Worm (Caenorhabditis elegans) whole organism, L1 larva: ENCODE data around the gene fozi-1.

ENCODE experiments used
- C04F5.9 ChIP-seq: sonication (generic microtip); optimal IDR thresholded peaks from 2 replicates; lab custom pipeline; 2016; ENCODE audit warnings: missing genetic modification characterization, missing compliant biosample characterization
- C16A3.4 ChIP-seq: fragments of 150-350 bp; optimal IDR thresholded peaks from 2 replicates; lab custom pipeline; 2014; ENCODE audit warnings: missing biosample characterization, missing genetic modification characterization
- C34B4.2 ChIP-seq: sonication (generic microtip); optimal IDR thresholded peaks from 2 replicates; lab custom pipeline; 2017; ENCODE audit warnings: mild to moderate bottlenecking, missing genetic modification characterization, missing compliant biosample characterization
- F16B12.6 ChIP-seq: fragments of 150-350 bp; optimal IDR thresholded peaks from 2 replicates; lab custom pipeline; 2014; ENCODE audit warnings: missing biosample characterization, missing genetic modification characterization
- Y116A8C.19 ChIP-seq: sonication (generic microtip); optimal IDR thresholded peaks from 2 replicates; lab custom pipeline; 2016; ENCODE audit warnings: missing compliant biosample characterization, missing genetic modification characterization, borderline replicate concordance
- alr-1 ChIP-seq: fragments of 200-800 bp; sonication (Bioruptor generic); optimal IDR thresholded peaks from 2 replicates; lab custom pipeline; 2018; ENCODE audit warnings: borderline replicate concordance, mild to moderate bottlenecking, missing genetic modification characterization, missing compliant biosample characterization
- ceh-82 ChIP-seq, 3 experiments: fragments of 150-350 bp in 1 of 3; sonication (generic microtip) in 2 of 3; optimal IDR thresholded peaks; 2 replicates each; lab custom pipeline; 2014 to 2017; ENCODE audit warnings: missing biosample characterization in 3 of 3, missing genetic modification characterization in 3 of 3
- ceh-88 ChIP-seq: fragments of 200-800 bp; sonication (Bioruptor generic); IDR thresholded peaks from 2 replicates; pipeline ENCODE4 v1.3.6; 2022; ENCODE audit warnings: missing genetic modification characterization, missing compliant biosample characterization
- ceh-90 ChIP-seq: sonication (generic microtip); optimal IDR thresholded peaks from 2 replicates; lab custom pipeline; 2016; ENCODE audit warnings: missing genetic modification characterization, missing compliant biosample characterization
- dsc-1 ChIP-seq: sonication (generic microtip); optimal IDR thresholded peaks from 2 replicates; lab custom pipeline; 2016; ENCODE audit warnings: mild to moderate bottlenecking, missing genetic modification characterization, missing compliant biosample characterization
- efl-3 ChIP-seq: fragments of 200-800 bp; sonication (Bioruptor generic); optimal IDR thresholded peaks from 2 replicates; lab custom pipeline; 2018; ENCODE audit warnings: mild to moderate bottlenecking, missing genetic modification characterization, missing compliant biosample characterization
- egl-13 ChIP-seq: sonication (generic microtip); optimal IDR thresholded peaks from 2 replicates; lab custom pipeline; 2016; ENCODE audit warnings: missing genotype, missing genetic modification reagents, missing genetic modification characterization, missing compliant biosample characterization
- egl-27 ChIP-seq, 2 experiments: fragments of 150-350 bp in 1 of 2; sonication (generic microtip); optimal IDR thresholded peaks; 3 replicates each; lab custom pipeline; 2017 to 2018; ENCODE audit warnings: missing biosample characterization in 2 of 2, missing genetic modification characterization in 2 of 2, missing genetic modification reagents in 2 of 2
- elt-2 ChIP-seq: sonication (generic microtip); optimal IDR thresholded peaks from 2 replicates; lab custom pipeline; 2016; ENCODE audit warnings: missing genetic modification characterization, mild to moderate bottlenecking, inconsistent platforms, missing compliant biosample characterization, missing genetic modification reagents
- hlh-4 ChIP-seq: sonication (generic microtip); optimal IDR thresholded peaks from 2 replicates; lab custom pipeline; 2016; ENCODE audit warnings: mild to moderate bottlenecking, missing genetic modification characterization, missing compliant biosample characterization
- hpl-2 ChIP-seq: fragments of 150-350 bp; optimal IDR thresholded peaks from 2 replicates; lab custom pipeline; 2014; ENCODE audit warnings: missing biosample characterization, missing genetic modification reagents, missing genetic modification characterization
- lin-14 ChIP-seq: fragments of 200-800 bp; sonication (Bioruptor generic); optimal IDR thresholded peaks from 2 replicates; lab custom pipeline; 2018; ENCODE audit warnings: mild to moderate bottlenecking, missing genetic modification characterization, moderate library complexity, missing compliant biosample characterization
- lin-35 ChIP-seq, 2 experiments: fragments of 150-350 bp; optimal IDR thresholded peaks; 2 replicates each; lab custom pipeline; 2014; ENCODE audit warnings: missing biosample characterization in 2 of 2, missing genetic modification characterization in 2 of 2, missing genetic modification reagents in 2 of 2
- lin-39 ChIP-seq: fragments of 150-350 bp; optimal IDR thresholded peaks from 2 replicates; lab custom pipeline; 2014; ENCODE audit warnings: missing biosample characterization, missing genetic modification reagents, missing genetic modification characterization
- lir-3 ChIP-seq: sonication (generic microtip); optimal IDR thresholded peaks from 2 replicates; lab custom pipeline; 2016; ENCODE audit warnings: mild to moderate bottlenecking, missing genetic modification characterization, moderate library complexity, missing compliant biosample characterization; ENCODE audit not compliant: poor library complexity
- lsy-2 ChIP-seq, 2 experiments: fragments of 150-350 bp; optimal IDR thresholded peaks; 2 replicates each; lab custom pipeline; 2014; ENCODE audit warnings: missing biosample characterization in 2 of 2, missing genetic modification characterization in 2 of 2
- mdl-1 ChIP-seq, 2 experiments: fragments of 150-350 bp; optimal IDR thresholded peaks; 2 replicates each; lab custom pipeline; 2014 to 2017; ENCODE audit warnings: missing biosample characterization in 2 of 2, missing genetic modification characterization in 2 of 2, inconsistent platforms in 1 of 2
- nhr-19 ChIP-seq: fragments of 200-800 bp; sonication (Bioruptor generic); conservative IDR thresholded peaks from 2 replicates; pipeline ENCODE4 v1.3.6; 2022; ENCODE audit warnings: missing genetic modification characterization, missing compliant biosample characterization
- nhr-20 ChIP-seq: sonication (generic microtip); optimal IDR thresholded peaks from 2 replicates; lab custom pipeline; 2016; ENCODE audit warnings: mild to moderate bottlenecking, missing genetic modification characterization, missing compliant biosample characterization
- nhr-28 ChIP-seq: fragments of 150-350 bp; optimal IDR thresholded peaks from 2 replicates; lab custom pipeline; 2014; ENCODE audit warnings: missing biosample characterization, missing genetic modification characterization
- nhr-84 ChIP-seq: sonication (generic microtip); optimal IDR thresholded peaks from 2 replicates; lab custom pipeline; 2017; ENCODE audit warnings: missing biosample characterization, missing genetic modification characterization
- nhr-85 ChIP-seq: sonication (generic microtip); peaks from one replicate; lab custom pipeline; 2016; ENCODE audit warnings: missing genetic modification characterization, inconsistent platforms, missing compliant biosample characterization
- nhr-90 ChIP-seq: sonication (generic microtip); optimal IDR thresholded peaks from 2 replicates; lab custom pipeline; 2016; ENCODE audit warnings: mild to moderate bottlenecking, missing genetic modification characterization, missing compliant biosample characterization; ENCODE audit not compliant: poor library complexity
- pag-3 ChIP-seq: sonication (generic microtip); optimal IDR thresholded peaks from 2 replicates; lab custom pipeline; 2017; ENCODE audit warnings: missing genetic modification characterization, mild to moderate bottlenecking, missing compliant biosample characterization, antibody characterized with exemption, borderline replicate concordance; ENCODE audit not compliant: insufficient read depth
- pqm-1 ChIP-seq: sonication (generic microtip); optimal IDR thresholded peaks from 3 replicates; lab custom pipeline; 2017; ENCODE audit warnings: missing biosample characterization, missing genetic modification characterization
- skn-1 ChIP-seq: fragments of 150-350 bp; optimal IDR thresholded peaks from 2 replicates; lab custom pipeline; 2014; ENCODE audit warnings: missing biosample characterization, missing genetic modification characterization
- snu-23 ChIP-seq: sonication (generic microtip); optimal IDR thresholded peaks from 2 replicates; lab custom pipeline; 2016; ENCODE audit warnings: missing genetic modification characterization, missing compliant biosample characterization
- tbx-2 ChIP-seq: sonication (generic microtip); optimal IDR thresholded peaks from 2 replicates; lab custom pipeline; 2016; ENCODE audit warnings: missing genetic modification characterization, missing compliant biosample characterization
- unc-130 ChIP-seq: fragments of 150-350 bp; optimal IDR thresholded peaks from 2 replicates; lab custom pipeline; 2017; ENCODE audit warnings: missing biosample characterization, missing genetic modification characterization, inconsistent platforms
- unc-86 ChIP-seq: sonication (generic microtip); optimal IDR thresholded peaks from 2 replicates; lab custom pipeline; 2016; ENCODE audit warnings: missing genetic modification characterization, missing compliant biosample characterization
- vab-15 ChIP-seq: sonication (generic microtip); optimal IDR thresholded peaks from 2 replicates; lab custom pipeline; 2017; ENCODE audit warnings: missing genotype, mild to moderate bottlenecking, missing genetic modification characterization, missing compliant biosample characterization
- zag-1 ChIP-seq: fragments of 150-350 bp; optimal IDR thresholded peaks from 2 replicates; lab custom pipeline; 2014; ENCODE audit warnings: missing biosample characterization, missing genetic modification characterization
- zip-4 ChIP-seq: fragments of 200-800 bp; sonication (Bioruptor generic); optimal IDR thresholded peaks from 2 replicates; lab custom pipeline; 2018; ENCODE audit warnings: mild to moderate bottlenecking, missing genetic modification characterization, moderate library complexity, missing compliant biosample characterization

The fozi-1 gene

ce11 chrIII:9324724-9325123 lies 43.1 kb downstream of the fozi-1 start, which contains the start of gene C40H1.7:
Gene C40H1.7 (plus strand): TSS chrIII:9325024.
- TF ChIP-seq C04F5.9 (tag; lab: Kevin White, UChicago) = no peak
- TF ChIP-seq hlh-4 (tag; lab: Kevin White, UChicago) = no peak
- no peak for TF ChIP-seq tbx-2 (tag; lab: Kevin White, UChicago)
- TF ChIP-seq, all 84 proteins: peak for 0

ce11 chrIII:9326528-9326927 lies 44.9 kb downstream of the fozi-1 start:
- peak; percentile 15 for TF ChIP-seq nhr-20
- TF ChIP-seq mdl-1 (tag; optimal IDR thresholded peaks at IDR 0.05; lab: Kevin White, UChicago) = peak in 1 of 2 experiments; percentile 40
- TF ChIP-seq elt-2 = peak; percentile 96
- no peak for TF ChIP-seq C34B4.2
- TF ChIP-seq lin-35 (GFP tag; optimal IDR thresholded peaks at IDR 0.05; lab: Kevin White, UChicago) = peak in 1 of 2 experiments; percentile 46
- no peak for TF ChIP-seq hlh-4 (tag; lab: Kevin White, UChicago)
- TF ChIP-seq hpl-2 (GFP tag; lab: Kevin White, UChicago) = no peak
- TF ChIP-seq egl-13 (tag; lab: Kevin White, UChicago) = peak; percentile 30
- TF ChIP-seq pqm-1 = peak; percentile 46
- TF ChIP-seq lin-14 (GFP tag; lab: Kevin White, UChicago) = peak; percentile 28
- peak; percentile 37 for TF ChIP-seq nhr-90 (tag; lab: Kevin White, UChicago)
- TF ChIP-seq, all 84 proteins: peak for 8

- TF ChIP-seq ceh-88 (GFP tag; lab: Robert Waterston, UW) (no peak), nhr-28 (no peak), egl-27 (tag; optimal IDR thresholded peaks at IDR 0.05; lab: Kevin White, UChicago) (no peak), ceh-90 (tag; lab: Kevin White, UChicago) (no peak), Y116A8C.19 (no peak), C04F5.9 (tag; lab: Kevin White, UChicago) (no peak), lir-3 (tag; lab: Kevin White, UChicago) (no peak), F16B12.6 (no peak), ceh-82 (tag; optimal IDR thresholded peaks at IDR 0.05; lab: Kevin White, UChicago) (no peak), alr-1 (tag; lab: Kevin White, UChicago) (no peak), nhr-19 (GFP tag; lab: Robert Waterston, UW) (no peak), lsy-2 (tag; optimal IDR thresholded peaks at IDR 0.05; lab: Kevin White, UChicago) (no peak), pag-3 (tag; lab: Kevin White, UChicago) (no peak), elt-2 (no peak), dsc-1 (tag; lab: Kevin White, UChicago) (no peak), nhr-84 (tag; lab: Kevin White, UChicago) (no peak), efl-3 (no peak), C34B4.2 (no peak), nhr-85 (tag; lab: Kevin White, UChicago) (no peak), zag-1 (no peak)
These were observed 46.3 kb downstream of the fozi-1 start for ce11 chrIII:9327910-9328309.

- TF ChIP-seq nhr-85 (tag; lab: Kevin White, UChicago) (peak; percentile 22), skn-1 (tag; lab: Kevin White, UChicago) (no peak), alr-1 (tag; lab: Kevin White, UChicago) (no peak), unc-86 (tag; lab: Kevin White, UChicago) (no peak), lin-14 (GFP tag; lab: Kevin White, UChicago) (peak; percentile 27), nhr-20 (peak; percentile 2), nhr-90 (tag; lab: Kevin White, UChicago) (no peak), nhr-28 (no peak), lin-39 (tag; lab: Kevin White, UChicago) (no peak)
These were observed 47.2 kb downstream of the fozi-1 start for ce11 chrIII:9328732-9329131.

ce11 chrIII:9329266-9329665 lies 47.7 kb downstream of the fozi-1 start, which contains the start of gene C40H1.3:
Gene C40H1.3 (minus strand): TSS chrIII:9329366.
- no peak for TF ChIP-seq zip-4
- TF ChIP-seq pqm-1 = no peak
- TF ChIP-seq unc-130 (tag; lab: Kevin White, UChicago) = no peak
- no peak for TF ChIP-seq snu-23
- TF ChIP-seq nhr-90 (tag; lab: Kevin White, UChicago) = no peak
- no peak for TF ChIP-seq nhr-85 (tag; lab: Kevin White, UChicago)
- TF ChIP-seq nhr-19 (GFP tag; lab: Robert Waterston, UW) = no peak
- TF ChIP-seq lsy-2 (tag; optimal IDR thresholded peaks at IDR 0.05; lab: Kevin White, UChicago) = no peak
- no peak for TF ChIP-seq vab-15 (tag; lab: Kevin White, UChicago)
- TF ChIP-seq C16A3.4 (tag; lab: Kevin White, UChicago) = no peak
